Fruit fly (Drosophila melanogaster) whole organism, adult: ENCODE measurements around the gene CG2104.

ENCODE experiments used
- Crg-1 ChIP-seq: fragments of 200-800 bp; sonication (Bioruptor generic); optimal IDR thresholded peaks from 2 replicates; lab custom pipeline; 2016; ENCODE audit warnings: missing biosample characterization, missing genetic modification characterization
- cnc ChIP-seq, 2 experiments: fragments of >200 bp; optimal IDR thresholded peaks; 2 replicates each; lab custom pipeline; 2017

dm6 chr3R:5649903-5650302 lies 43.2 kb downstream of the CG2104 start:
- TF ChIP-seq Crg-1 (GFP tag; lab: Kevin White, UChicago) (no peak), cnc (optimal IDR thresholded peaks at IDR 0.05; lab: Kevin White, UChicago) (no peak)
